Fruit fly (Drosophila melanogaster): ENCODE data around the gene Remo.

Gene Remo

dm6 chrX:13285749-13286336, 2.0 kb upstream of the Remo start (continued):
- TF ChIP-seq phol (tag; optimal IDR thresholded peaks at IDR 0.05) (peak; percentile 3), unpg (GFP tag; optimal IDR thresholded peaks at IDR 0.05) (no peak), CG2199 (GFP tag; IDR thresholded peaks at IDR 0.05) (no peak), dmrt11E (tag; optimal IDR thresholded peaks at IDR 0.05) (peak; percentile 12), CG17912 (GFP tag; optimal IDR thresholded peaks at IDR 0.05) (no peak), MBD-R2 (GFP tag; IDR thresholded peaks at IDR 0.05) (peak; percentile 26; the same call in 1 of the 2 replicates), pzg (GFP tag; optimal IDR thresholded peaks at IDR 0.05) (peak; percentile 24), Nf-YC (tag; optimal IDR thresholded peaks at IDR 0.05) (peak; percentile 4), Sry-β (GFP tag; optimal IDR thresholded peaks at IDR 0.05) (no peak), CG11247 (GFP tag; IDR thresholded peaks at IDR 0.05) (no peak), CG14710 (tag; optimal IDR thresholded peaks at IDR 0.05) (peak; percentile 9), ems (GFP tag; optimal IDR thresholded peaks at IDR 0.05) (no peak), Antp (GFP tag; optimal IDR thresholded peaks at IDR 0.05) (no peak), lab (GFP tag; optimal IDR thresholded peaks at IDR 0.05) (no peak), CG9817 (tag; optimal IDR thresholded peaks at IDR 0.05) (no peak), CG8290 (GFP tag; optimal IDR thresholded peaks at IDR 0.05) (peak; percentile 19), CG8290 (tag; optimal IDR thresholded peaks at IDR 0.05) (peak in 1 of 2 experiments; percentile 66), CG5180 (GFP tag; optimal IDR thresholded peaks at IDR 0.05) (no peak), MESR4 (GFP tag; optimal IDR thresholded peaks at IDR 0.05) (peak; percentile 24), Rfx (GFP tag; IDR thresholded peaks at IDR 0.05) (no peak), CG10543 (GFP tag; optimal IDR thresholded peaks at IDR 0.05) (no peak), knrl (GFP tag; IDR thresholded peaks at IDR 0.05; ENCODE audit: partially characterized antibody) (peak; percentile 58; the same call in 2 of the 3 replicates), CG2875 (GFP tag; optimal IDR thresholded peaks at IDR 0.05) (no peak), vnd (GFP tag; IDR thresholded peaks at IDR 0.05; ENCODE audit: partially characterized antibody) (peak; percentile 37; the same call in 1 of the 3 replicates), HLH4C (GFP tag; IDR thresholded peaks at IDR 0.05; ENCODE audit: partially characterized antibody) (peak; percentile 64; the same call in 1 of the 3 replicates), CG15601 (tag; optimal IDR thresholded peaks at IDR 0.05) (no peak), row (GFP tag; IDR thresholded peaks at IDR 0.05) (0 out of 3 replicates have a peak, but pooled peaks have one; percentile 24), CG17361 (GFP tag; IDR thresholded peaks at IDR 0.05) (0 out of 3 replicates have a peak, but pooled peaks have one; percentile 36), CG4328 (GFP tag; optimal IDR thresholded peaks at IDR 0.05) (no peak), esg (GFP tag; conservative IDR thresholded peaks at IDR 0.05) (no peak), CG13287 (GFP tag; IDR thresholded peaks at IDR 0.05; ENCODE audit: partially characterized antibody) (peak; percentile 74), crol (GFP tag; IDR thresholded peaks at IDR 0.05) (peak; percentile 83), Hr78 (GFP tag; optimal IDR thresholded peaks at IDR 0.05) (no peak), ham (GFP tag; IDR thresholded peaks at IDR 0.05) (no peak), CG12659 (GFP tag; optimal IDR thresholded peaks at IDR 0.05) (peak; percentile 42), CG9727 (GFP tag; optimal IDR thresholded peaks at IDR 0.05) (peak; percentile 15), gsb (GFP tag; IDR thresholded peaks at IDR 0.05) (no peak), CG14860 (GFP tag; IDR thresholded peaks at IDR 0.05; ENCODE audit: partially characterized antibody) (peak; percentile 42; the same call in 1 of the 3 replicates), Doc3 (GFP tag; IDR thresholded peaks at IDR 0.05; ENCODE audit: partially characterized antibody) (peak; percentile 47; the same call in 1 of the 3 replicates), tx (GFP tag; optimal IDR thresholded peaks at IDR 0.05) (no peak), exex (tag; optimal IDR thresholded peaks at IDR 0.05) (no peak), Scr (GFP tag; IDR thresholded peaks at IDR 0.05; ENCODE audit: partially characterized antibody) (peak; percentile 72), Poxn (GFP tag; IDR thresholded peaks at IDR 0.05) (no peak), CG3065 (GFP tag; optimal IDR thresholded peaks at IDR 0.05) (no peak), CG15073 (GFP tag; optimal IDR thresholded peaks at IDR 0.05) (no peak), Gsc (GFP tag; IDR thresholded peaks at IDR 0.05) (no peak), nmo (GFP tag; optimal IDR thresholded peaks at IDR 0.05) (peak; percentile 21), Sry-δ (GFP tag; optimal IDR thresholded peaks at IDR 0.05) (peak; percentile 86)
